Worm (Caenorhabditis elegans): Measurements from ENCODE around the gene R193.6.

The R193.6 gene

DNA sequence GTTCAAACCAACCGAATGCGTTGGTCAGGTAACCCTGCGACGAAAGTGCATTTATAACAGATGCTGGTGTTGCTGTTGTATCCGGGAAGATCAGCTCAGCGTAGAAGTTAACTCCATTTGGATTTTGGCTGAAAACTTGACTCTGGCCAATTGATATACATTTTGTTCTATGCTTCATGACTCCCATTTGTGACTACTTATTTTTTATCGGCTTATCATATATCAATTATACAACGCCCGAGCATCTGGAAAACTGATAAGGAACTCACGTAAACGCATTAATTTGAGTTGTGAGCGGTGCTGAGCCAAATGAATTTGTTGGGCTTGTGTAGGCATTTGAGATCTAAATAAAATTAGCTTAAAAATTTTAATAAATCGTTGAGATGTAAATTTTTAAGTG lies 1.2 kb upstream of the R193.6 start (continued):
- no peak for TF ChIP-seq F37D6.2 (tag; optimal IDR thresholded peaks at IDR 0.05)
- TF ChIP-seq nhr-25 (tag; optimal IDR thresholded peaks at IDR 0.05; ENCODE audit: borderline replicate concordance, insufficient read depth), result no peak
- peak; percentile 16 for TF ChIP-seq dve-1 (tag; optimal IDR thresholded peaks at IDR 0.05; ENCODE audit: insufficient read depth)
- no peak for TF ChIP-seq T26A8.4 (GFP tag; IDR thresholded peaks at IDR 0.05)
- no peak for TF ChIP-seq nhr-111 (GFP tag; optimal IDR thresholded peaks at IDR 0.05)
- TF ChIP-seq F49E8.2 (tag; optimal IDR thresholded peaks at IDR 0.05; ENCODE audit: borderline replicate concordance), result no peak
- TF ChIP-seq Y105C5A.15 (GFP tag; IDR thresholded peaks at IDR 0.05), result no peak
- no peak for TF ChIP-seq nhr-76 (tag; optimal IDR thresholded peaks at IDR 0.05)
- TF ChIP-seq lin-15B (tag; optimal IDR thresholded peaks at IDR 0.05), result no peak
- TF ChIP-seq unc-62 (GFP tag; optimal IDR thresholded peaks at IDR 0.05 in 1 of 2), result peak in 1 of 2 experiments; percentile 69
- no peak for TF ChIP-seq unc-62 (tag; optimal IDR thresholded peaks at IDR 0.05)
- TF ChIP-seq unc-39 (tag; optimal IDR thresholded peaks at IDR 0.05), result no peak
- TF ChIP-seq php-3 (GFP tag; IDR thresholded peaks at IDR 0.05), result no peak
- no peak for TF ChIP-seq lin-1 (GFP tag; IDR thresholded peaks at IDR 0.05)
- no peak for TF ChIP-seq nhr-77 (tag; optimal IDR thresholded peaks at IDR 0.05)
- no peak for TF ChIP-seq lin-13 (GFP tag; optimal IDR thresholded peaks at IDR 0.05)
- no peak for TF ChIP-seq saeg-2 (GFP tag; IDR thresholded peaks at IDR 0.05)
- TF ChIP-seq hlh-30 (tag; optimal IDR thresholded peaks at IDR 0.05; ENCODE audit: insufficient read depth), result no peak
- no peak for TF ChIP-seq cey-2 (tag; optimal IDR thresholded peaks at IDR 0.05; ENCODE audit: borderline replicate concordance, insufficient read depth)
- no peak for TF ChIP-seq mxl-3 (GFP tag; optimal IDR thresholded peaks at IDR 0.05)
- TF ChIP-seq tra-1 (GFP tag; IDR thresholded peaks at IDR 0.05), result 0 out of 2 replicates have a peak, but pooled peaks have one; percentile 42
- TF ChIP-seq nhr-10 (tag; optimal IDR thresholded peaks at IDR 0.05), result no peak
- TF ChIP-seq nhr-11 (tag; optimal IDR thresholded peaks at IDR 0.05), result no peak
- no peak for TF ChIP-seq ceh-32 (tag; optimal IDR thresholded peaks at IDR 0.05; ENCODE audit: poor library complexity)
- TF ChIP-seq tag-97 (GFP tag; IDR thresholded peaks at IDR 0.05), result no peak
- no peak for TF ChIP-seq attf-4 (tag; optimal IDR thresholded peaks at IDR 0.05)
- no peak for TF ChIP-seq mdl-1 (tag; optimal IDR thresholded peaks at IDR 0.05)
- no peak for TF ChIP-seq nhr-42 (GFP tag; IDR thresholded peaks at IDR 0.05)
- no peak for TF ChIP-seq zfp-2 (tag; optimal IDR thresholded peaks at IDR 0.05)
- no peak for TF ChIP-seq daf-16 (GFP tag; optimal IDR thresholded peaks at IDR 0.05)
- peak; percentile 29 for TF ChIP-seq daf-16 (tag; optimal IDR thresholded peaks at IDR 0.05)
- TF ChIP-seq ZK337.2 (GFP tag; IDR thresholded peaks at IDR 0.05), result no peak
- TF ChIP-seq ceh-62 (tag; optimal IDR thresholded peaks at IDR 0.05), result no peak
- no peak for TF ChIP-seq spr-1 (tag; optimal IDR thresholded peaks at IDR 0.05)
- no peak for TF ChIP-seq ceh-20 (GFP tag; IDR thresholded peaks at IDR 0.05)

DNA sequence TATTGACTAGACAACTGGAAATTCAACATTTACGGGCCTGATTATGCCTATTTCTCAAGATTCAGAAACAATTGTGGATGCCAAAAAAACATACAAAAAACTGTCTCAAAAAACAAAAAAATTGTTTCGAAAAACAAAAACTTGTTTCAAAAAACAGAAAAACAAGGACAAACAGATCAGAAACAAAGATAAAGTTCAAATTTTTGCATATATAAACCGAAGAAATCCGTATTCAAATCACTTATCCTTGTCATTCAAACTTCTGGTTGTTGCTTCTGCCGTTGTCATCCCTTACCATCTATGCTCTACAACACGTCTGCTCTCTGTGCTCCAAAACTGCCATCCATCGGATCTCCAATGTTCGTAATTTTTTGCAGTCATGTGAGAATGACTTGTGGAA lies 6.1 kb downstream of the R193.6 start, which contains the start of gene R193.1:
Gene R193.1 (plus strand): TSS at position 301 of the 400 bp plus-strand sequence.
- TF ChIP-seq dmd-6 (GFP tag; IDR thresholded peaks at IDR 0.05) (no peak), lsy-2 (tag; optimal IDR thresholded peaks at IDR 0.05) (no peak), ceh-32 (tag; optimal IDR thresholded peaks at IDR 0.05; ENCODE audit: poor library complexity) (no peak), madf-5 (GFP tag; IDR thresholded peaks at IDR 0.05) (no peak), sdz-12 (GFP tag; optimal IDR thresholded peaks at IDR 0.05) (no peak), zip-2 (tag; optimal IDR thresholded peaks at IDR 0.05) (no peak), nhr-76 (tag; optimal IDR thresholded peaks at IDR 0.05) (no peak)

DNA sequence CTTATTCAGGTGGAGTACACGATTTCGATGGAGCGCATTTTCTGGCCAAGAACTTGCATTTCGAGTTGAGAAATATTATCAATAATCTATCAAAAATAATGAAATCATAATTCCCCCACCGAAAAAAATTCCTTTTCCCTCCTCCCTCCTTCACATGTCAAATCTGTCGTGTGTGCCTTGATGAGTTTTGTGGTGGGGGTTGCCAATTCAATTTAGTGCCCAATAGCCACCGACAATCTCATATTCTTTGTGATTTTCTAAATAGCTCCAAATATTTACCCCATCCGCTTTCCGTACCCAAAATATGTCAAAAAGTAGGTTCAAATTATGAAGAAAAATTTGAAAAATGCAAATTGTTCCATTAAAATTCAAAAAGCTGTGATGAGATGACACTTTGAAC lies 13.4 kb downstream of the R193.6 start, which contains the start of gene tmc-1:
Gene tmc-1 (plus strand): TSS at position 189 of the 400 bp plus-strand sequence.
- TF ChIP-seq pqm-1 (tag; optimal IDR thresholded peaks at IDR 0.05), result no peak
- no peak for TF ChIP-seq tra-1 (GFP tag; IDR thresholded peaks at IDR 0.05)
- TF ChIP-seq nhr-6 (tag; optimal IDR thresholded peaks at IDR 0.05), result no peak
- TF ChIP-seq ztf-11 (tag; optimal IDR thresholded peaks at IDR 0.05), result no peak
- peak in 1 of 2 experiments; percentile 93 for TF ChIP-seq unc-62 (GFP tag; optimal IDR thresholded peaks at IDR 0.05 in 1 of 2)
- no peak for TF ChIP-seq unc-62 (tag; optimal IDR thresholded peaks at IDR 0.05)
- TF ChIP-seq unc-130 (GFP tag; optimal IDR thresholded peaks at IDR 0.05), result no peak
- TF ChIP-seq mep-1 (tag; optimal IDR thresholded peaks at IDR 0.05), result no peak

Data from whole organism, L4 larva.